Fruit fly (Drosophila melanogaster) whole organism, embryonic: ENCODE measurements around the gene CG18788.

ENCODE experiments used
- Bgb ChIP-seq: fragments of 200-800 bp; sonication (Bioruptor generic); IDR thresholded peaks from 2 replicates; pipeline ENCODE4 v1.3.6; 2022; ENCODE audit warnings: missing biosample characterization, missing genetic modification characterization; ENCODE audit not compliant: partially characterized antibody
- CG10366 ChIP-seq: fragments of 200-800 bp; sonication (Bioruptor generic); IDR thresholded peaks from 2 replicates; pipeline ENCODE4 v1.3.6; 2022; ENCODE audit warnings: missing biosample characterization, missing genetic modification characterization
- CG10431 ChIP-seq: fragments of 200-800 bp; sonication (Bioruptor generic); optimal IDR thresholded peaks from 3 replicates; lab custom pipeline; 2018; ENCODE audit warnings: missing biosample characterization, mild to moderate bottlenecking, missing genetic modification characterization
- CG12071 ChIP-seq: fragments of 200-800 bp; sonication (Bioruptor generic); optimal IDR thresholded peaks from 3 replicates; lab custom pipeline; 2018; ENCODE audit warnings: missing biosample characterization, mild to moderate bottlenecking, missing genetic modification characterization
- CG1233 ChIP-seq: fragments of 200-800 bp; sonication (Bioruptor generic); optimal IDR thresholded peaks from 4 replicates; lab custom pipeline; 2018; ENCODE audit warnings: missing biosample characterization, mild to moderate bottlenecking, missing genetic modification characterization
- CG14965 ChIP-seq: fragments of 200-800 bp; sonication (Bioruptor generic); optimal IDR thresholded peaks from 2 replicates; lab custom pipeline; 2016; ENCODE audit warnings: missing biosample characterization, missing genetic modification characterization, borderline replicate concordance
- CG15479 ChIP-seq: fragments of 200-800 bp; sonication (Bioruptor generic); optimal IDR thresholded peaks from 3 replicates; lab custom pipeline; 2019; ENCODE audit warnings: missing biosample characterization, mild to moderate bottlenecking, missing genetic modification characterization, moderate library complexity
- CG16813 ChIP-seq: fragments of 200-800 bp; sonication (Bioruptor generic); IDR thresholded peaks from 3 replicates; pipeline ENCODE4 v1.3.6; 2022; ENCODE audit warnings: missing biosample characterization, missing genetic modification characterization; ENCODE audit not compliant: partially characterized antibody
- CG17385 ChIP-seq: fragments of 200-800 bp; sonication (Bioruptor generic); optimal IDR thresholded peaks from 3 replicates; lab custom pipeline; 2018; ENCODE audit warnings: missing biosample characterization, mild to moderate bottlenecking, missing genetic modification characterization
- CG2116 ChIP-seq: fragments of 200-800 bp; sonication (Bioruptor generic); optimal IDR thresholded peaks from 3 replicates; lab custom pipeline; 2018; ENCODE audit warnings: missing biosample characterization, mild to moderate bottlenecking, missing genetic modification characterization
- CG2875 ChIP-seq: fragments of 200-800 bp; sonication (Bioruptor generic); optimal IDR thresholded peaks from 2 replicates; lab custom pipeline; 2017; ENCODE audit warnings: missing biosample characterization, mild to moderate bottlenecking, missing genetic modification characterization, missing genetic modification reagents
- CG2889 ChIP-seq: fragments of 200-800 bp; sonication (Bioruptor generic); IDR thresholded peaks from 3 replicates; pipeline ENCODE4 v1.3.6; 2022; ENCODE audit warnings: missing biosample characterization, missing genetic modification characterization
- CG31388 ChIP-seq: fragments of 200-800 bp; sonication (Bioruptor generic); optimal IDR thresholded peaks from 2 replicates; lab custom pipeline; 2016; ENCODE audit warnings: missing biosample characterization, missing genetic modification characterization
- CG34224 ChIP-seq: fragments of 200-800 bp; sonication (Bioruptor generic); IDR thresholded peaks from 3 replicates; pipeline ENCODE4 v1.3.6; 2022; ENCODE audit warnings: missing biosample characterization, missing genetic modification characterization; ENCODE audit not compliant: partially characterized antibody
- CG3995 ChIP-seq: fragments of 200-800 bp; sonication (Bioruptor generic); optimal IDR thresholded peaks from 3 replicates; lab custom pipeline; 2016; ENCODE audit warnings: missing biosample characterization, missing genetic modification characterization
- CG42726 ChIP-seq: fragments of 200-800 bp; sonication (Bioruptor generic); IDR thresholded peaks from 2 replicates; pipeline ENCODE4 v1.3.6; 2022; ENCODE audit warnings: missing biosample characterization, missing genetic modification characterization; ENCODE audit not compliant: partially characterized antibody
- CG4360 ChIP-seq: fragments of 200-800 bp; sonication (Bioruptor generic); IDR thresholded peaks from 2 replicates; pipeline ENCODE4 v1.3.6; 2022; ENCODE audit warnings: missing biosample characterization, missing genetic modification characterization
- CG5953 ChIP-seq: fragments of 200-800 bp; sonication (Bioruptor generic); IDR thresholded peaks from 2 replicates; pipeline ENCODE4 v1.3.6; 2022; ENCODE audit warnings: missing biosample characterization, missing genetic modification characterization
- CG7556 ChIP-seq: fragments of 200-800 bp; sonication (Bioruptor generic); optimal IDR thresholded peaks from 2 replicates; lab custom pipeline; 2017; ENCODE audit warnings: missing biosample characterization, mild to moderate bottlenecking, missing genetic modification characterization
- CG8290 ChIP-seq, 3 experiments: fragments of 200-800 bp; sonication (Bioruptor generic); optimal IDR thresholded peaks; 2 replicates each; lab custom pipeline; 2016 to 2019; ENCODE audit warnings: missing biosample characterization in 3 of 3, missing genetic modification characterization in 3 of 3, mild to moderate bottlenecking in 2 of 3, moderate library complexity in 1 of 3
- CTCF ChIP-seq: fragments of 200-800 bp; sonication (Bioruptor generic); optimal IDR thresholded peaks from 2 replicates; lab custom pipeline; 2017; ENCODE audit warnings: missing biosample characterization, mild to moderate bottlenecking, missing genetic modification characterization, moderate library complexity
- Chrac-16 ChIP-seq: fragments of 200-800 bp; sonication (Bioruptor generic); optimal IDR thresholded peaks from 3 replicates; lab custom pipeline; 2016; ENCODE audit warnings: missing biosample characterization, missing genetic modification characterization
- Doc3 ChIP-seq: fragments of 200-800 bp; sonication (Bioruptor generic); IDR thresholded peaks from 3 replicates; pipeline ENCODE4 v1.3.6; 2022; ENCODE audit warnings: missing biosample characterization, missing genetic modification characterization; ENCODE audit not compliant: partially characterized antibody
- Dp ChIP-seq: fragments of 200-800 bp; sonication (Bioruptor generic); optimal IDR thresholded peaks from 2 replicates; lab custom pipeline; 2018; ENCODE audit warnings: missing biosample characterization, mild to moderate bottlenecking, missing genetic modification characterization, moderate library complexity
- HLHmδ ChIP-seq: fragments of 200-800 bp; sonication (Bioruptor generic); optimal IDR thresholded peaks from 2 replicates; lab custom pipeline; 2018; ENCODE audit warnings: missing biosample characterization, mild to moderate bottlenecking, missing genetic modification characterization, moderate library complexity
- Hr3 ChIP-seq: fragments of 200-800 bp; sonication (Bioruptor generic); optimal IDR thresholded peaks from 3 replicates; lab custom pipeline; 2016; ENCODE audit warnings: missing biosample characterization, missing genetic modification characterization
- Oli ChIP-seq: fragments of 200-800 bp; sonication (Bioruptor generic); optimal IDR thresholded peaks from 2 replicates; lab custom pipeline; 2018; ENCODE audit warnings: missing biosample characterization, mild to moderate bottlenecking, missing genetic modification characterization, moderate library complexity
- Opbp ChIP-seq: fragments of 200-800 bp; sonication (Bioruptor generic); IDR thresholded peaks from 3 replicates; pipeline ENCODE4 v1.3.6; 2022; ENCODE audit warnings: missing biosample characterization, missing genetic modification characterization; ENCODE audit not compliant: partially characterized antibody
- Stat92E ChIP-seq, 3 experiments: fragments of >200 bp in 2 of 3; fragments of 200-800 bp in 1 of 3; sonication (Bioruptor generic) in 1 of 3; optimal IDR thresholded peaks; 2 replicates each; lab custom pipeline; 2017 to 2019; ENCODE audit warnings: missing biosample characterization in 3 of 3, missing genetic modification characterization in 3 of 3, mild to moderate bottlenecking in 1 of 3, moderate library complexity in 1 of 3
- Taf1 ChIP-seq: fragments of 200-800 bp; sonication (Bioruptor generic); IDR thresholded peaks from 2 replicates; pipeline ENCODE4 v1.3.6; 2022; ENCODE audit warnings: missing biosample characterization, missing genetic modification characterization
- chn ChIP-seq: fragments of 200-800 bp; sonication (Bioruptor generic); optimal IDR thresholded peaks from 2 replicates; lab custom pipeline; 2016; ENCODE audit warnings: missing biosample characterization, missing genetic modification characterization
- gcm ChIP-seq: fragments of 200-800 bp; sonication (Bioruptor generic); optimal IDR thresholded peaks from 2 replicates; lab custom pipeline; 2019; ENCODE audit warnings: missing biosample characterization, mild to moderate bottlenecking, missing genetic modification characterization, moderate library complexity
- knrl ChIP-seq: fragments of 200-800 bp; sonication (Bioruptor generic); IDR thresholded peaks from 3 replicates; pipeline ENCODE4 v1.3.6; 2022; ENCODE audit warnings: missing biosample characterization, missing genetic modification characterization; ENCODE audit not compliant: partially characterized antibody
- pb ChIP-seq: fragments of 200-800 bp; sonication (Bioruptor generic); optimal IDR thresholded peaks from 3 replicates; lab custom pipeline; 2016; ENCODE audit warnings: missing biosample characterization, missing genetic modification characterization
- pfk ChIP-seq: fragments of 200-800 bp; sonication (Bioruptor generic); optimal IDR thresholded peaks from 2 replicates; lab custom pipeline; 2018; ENCODE audit warnings: missing biosample characterization, mild to moderate bottlenecking, missing genetic modification characterization, moderate library complexity
- ranshi ChIP-seq: fragments of 200-800 bp; sonication (Bioruptor generic); IDR thresholded peaks from 2 replicates; pipeline ENCODE4 v1.3.6; 2022; ENCODE audit warnings: missing biosample characterization, missing genetic modification characterization
- schlank ChIP-seq: fragments of 200-800 bp; sonication (Bioruptor generic); optimal IDR thresholded peaks from 2 replicates; lab custom pipeline; 2018; ENCODE audit warnings: missing biosample characterization, mild to moderate bottlenecking, missing genetic modification characterization
- seq ChIP-seq: fragments of 200-800 bp; sonication (Bioruptor generic); IDR thresholded peaks from 2 replicates; pipeline ENCODE4 v1.3.6; 2022; ENCODE audit warnings: missing biosample characterization, missing genetic modification characterization
- slbo ChIP-seq: fragments of 200-800 bp; sonication (Bioruptor generic); IDR thresholded peaks from 2 replicates; pipeline ENCODE4 v1.3.6; 2022; ENCODE audit warnings: missing biosample characterization, missing genetic modification characterization
- sna ChIP-seq: fragments of 200-800 bp; sonication (Bioruptor generic); IDR thresholded peaks from 2 replicates; pipeline ENCODE4 v1.3.6; 2022; ENCODE audit warnings: missing biosample characterization, missing genetic modification characterization; ENCODE audit not compliant: partially characterized antibody
- tgo ChIP-seq: fragments of 200-800 bp; sonication (Bioruptor generic); IDR thresholded peaks from 3 replicates; pipeline ENCODE4 v1.3.6; 2022; ENCODE audit warnings: missing biosample characterization, missing genetic modification characterization

CG18788 gene

dm6 chr2L:12044613-12045350 is 10.8 kb downstream of the CG18788 start, which contains the start of gene CG6785 (continued):
- TF ChIP-seq sna (GFP tag; lab: Robert Waterston, UW) = no peak
- TF ChIP-seq ranshi (GFP tag; lab: Robert Waterston, UW) = peak; percentile 67; the same call in 1 of the 2 replicates
- peak; percentile 19 for TF ChIP-seq Chrac-16
- no peak for TF ChIP-seq CG42726 (GFP tag; lab: Robert Waterston, UW)
- peak; percentile 77; the same call in 1 of the 2 replicates for TF ChIP-seq seq (GFP tag; lab: Robert Waterston, UW)
- TF ChIP-seq tgo = no peak
- no peak for TF ChIP-seq Doc3 (GFP tag; lab: Robert Waterston, UW)
- TF ChIP-seq HLHmδ = peak; percentile 71
- TF ChIP-seq CG34224 (GFP tag; lab: Robert Waterston, UW) = peak; percentile 26; the same call in 1 of the 3 replicates
- 0 out of 2 replicates have a peak, but pooled peaks have one; percentile 14 for TF ChIP-seq CG10366 (GFP tag; lab: Robert Waterston, UW)
- peak; percentile 79 for TF ChIP-seq CG2116 (GFP tag; lab: Kevin White, UChicago)
- no peak for TF ChIP-seq CG2889 (GFP tag; lab: Robert Waterston, UW)
- peak in 1 of 3 experiments; percentile 51 for TF ChIP-seq Stat92E (GFP tag; optimal IDR thresholded peaks at IDR 0.05; lab: Kevin White, UChicago)
- no peak for TF ChIP-seq CG31388
- TF ChIP-seq CG2875 = peak; percentile 96
- no peak for TF ChIP-seq Taf1 (GFP tag; lab: Robert Waterston, UW)
- peak; percentile 83 for TF ChIP-seq CG17385
- peak; percentile 55 for TF ChIP-seq CTCF (GFP tag; lab: Kevin White, UChicago)
- no peak for TF ChIP-seq CG4360 (GFP tag; lab: Robert Waterston, UW)
- TF ChIP-seq knrl (GFP tag; lab: Robert Waterston, UW) = no peak
- peak; percentile 24 for TF ChIP-seq CG3995 (GFP tag; lab: Kevin White, UChicago)
- no peak for TF ChIP-seq slbo
- peak; percentile 84 for TF ChIP-seq schlank
- TF ChIP-seq Oli (tag; lab: Kevin White, UChicago) = peak; percentile 65
- TF ChIP-seq CG10431 (GFP tag; lab: Kevin White, UChicago) = peak; percentile 90
- TF ChIP-seq CG14965 (GFP tag; lab: Kevin White, UChicago) = peak; percentile 78
- peak; percentile 74 for TF ChIP-seq CG8290 (GFP tag; optimal IDR thresholded peaks at IDR 0.05; lab: Kevin White, UChicago)
- TF ChIP-seq CG8290 (tag; optimal IDR thresholded peaks at IDR 0.05; lab: Kevin White, UChicago) = peak; percentile 84 to 93
- peak; percentile 37 for TF ChIP-seq Hr3
- TF ChIP-seq gcm (GFP tag; lab: Kevin White, UChicago) = peak; percentile 91
- peak; percentile 91 for TF ChIP-seq CG7556 (GFP tag; lab: Kevin White, UChicago)
- TF ChIP-seq Opbp (GFP tag; lab: Robert Waterston, UW) = no peak
- TF ChIP-seq CG16813 (GFP tag; lab: Robert Waterston, UW) = no peak
- TF ChIP-seq pb = peak; percentile 74
- TF ChIP-seq CG5953 (GFP tag; lab: Robert Waterston, UW) = peak; percentile 68; the same call in 1 of the 2 replicates
- peak; percentile 73 for TF ChIP-seq pfk (GFP tag; lab: Kevin White, UChicago)
- TF ChIP-seq Dp (GFP tag; lab: Kevin White, UChicago) = peak; percentile 18
- peak; percentile 85 for TF ChIP-seq CG1233
- 0 out of 2 replicates have a peak, but pooled peaks have one; percentile 5 for TF ChIP-seq Bgb
- TF ChIP-seq chn = peak; percentile 35
- TF ChIP-seq CG12071 = peak; percentile 95
- TF ChIP-seq CG15479 (GFP tag; lab: Kevin White, UChicago) = no peak
